Fruit fly (Drosophila melanogaster) whole organism, embryonic: ENCODE results near the gene Bicra.
A peak's percentile ranks its signal among the peaks of the same experiment; 100 is the strongest.

Experiments
- Abd-B ChIP-seq: fragments of 200-800 bp; sonication (Bioruptor generic); optimal IDR thresholded peaks from 2 replicates; lab custom pipeline; 2018; ENCODE audit warnings: missing biosample characterization, mild to moderate bottlenecking, missing genetic modification characterization, moderate library complexity
- Antp ChIP-seq: fragments of 200-800 bp; sonication (Bioruptor generic); optimal IDR thresholded peaks from 3 replicates; lab custom pipeline; 2016; ENCODE audit warnings: missing biosample characterization, missing genetic modification characterization
- CG11093 ChIP-seq: fragments of 200-800 bp; sonication (Bioruptor generic); IDR thresholded peaks from 3 replicates; pipeline ENCODE4 v1.3.6; 2022; ENCODE audit warnings: missing biosample characterization, missing genetic modification characterization
- CG11456 ChIP-seq: fragments of 200-800 bp; sonication (Bioruptor generic); IDR thresholded peaks from 3 replicates; pipeline ENCODE4 v1.3.6; 2022; ENCODE audit warnings: missing biosample characterization, missing genetic modification characterization
- CG11723 ChIP-seq: fragments of 200-800 bp; sonication (Bioruptor generic); optimal IDR thresholded peaks from 2 replicates; lab custom pipeline; 2017; ENCODE audit warnings: missing biosample characterization, mild to moderate bottlenecking, missing genetic modification characterization
- CG13296 ChIP-seq: fragments of 200-800 bp; sonication (Bioruptor generic); optimal IDR thresholded peaks from 3 replicates; lab custom pipeline; 2018; ENCODE audit warnings: missing biosample characterization, mild to moderate bottlenecking, missing genetic modification characterization
- CG14965 ChIP-seq: fragments of 200-800 bp; sonication (Bioruptor generic); optimal IDR thresholded peaks from 2 replicates; lab custom pipeline; 2016; ENCODE audit warnings: missing biosample characterization, missing genetic modification characterization, borderline replicate concordance
- CG17328 ChIP-seq: fragments of 200-800 bp; sonication (Bioruptor generic); IDR thresholded peaks from 2 replicates; pipeline ENCODE4 v1.3.6; 2022; ENCODE audit warnings: missing biosample characterization, missing genetic modification characterization
- CG17612 ChIP-seq: fragments of 200-800 bp; sonication (Bioruptor generic); IDR thresholded peaks from 2 replicates; pipeline ENCODE4 v1.3.6; 2022; ENCODE audit warnings: missing biosample characterization, missing genetic modification characterization
- CG18011 ChIP-seq: fragments of 200-800 bp; sonication (Bioruptor generic); optimal IDR thresholded peaks from 2 replicates; lab custom pipeline; 2017; ENCODE audit warnings: missing biosample characterization, missing genetic modification characterization, mild to moderate bottlenecking, moderate library complexity, missing genotype
- CG18619 ChIP-seq: fragments of 200-800 bp; sonication (Bioruptor generic); optimal IDR thresholded peaks from 3 replicates; lab custom pipeline; 2017; ENCODE audit warnings: missing biosample characterization, mild to moderate bottlenecking, missing genetic modification characterization
- CG2889 ChIP-seq: fragments of 200-800 bp; sonication (Bioruptor generic); IDR thresholded peaks from 3 replicates; pipeline ENCODE4 v1.3.6; 2022; ENCODE audit warnings: missing biosample characterization, missing genetic modification characterization
- CG34376 ChIP-seq: fragments of 200-800 bp; sonication (Bioruptor generic); optimal IDR thresholded peaks from 2 replicates; lab custom pipeline; 2018; ENCODE audit warnings: missing biosample characterization, mild to moderate bottlenecking, missing genetic modification characterization
- CG34422 ChIP-seq: fragments of 200-800 bp; sonication (Bioruptor generic); IDR thresholded peaks from 3 replicates; pipeline ENCODE4 v1.3.6; 2022; ENCODE audit warnings: missing biosample characterization, missing genetic modification characterization
- CG3995 ChIP-seq: fragments of 200-800 bp; sonication (Bioruptor generic); optimal IDR thresholded peaks from 3 replicates; lab custom pipeline; 2016; ENCODE audit warnings: missing biosample characterization, missing genetic modification characterization
- CG4328 ChIP-seq: fragments of 200-800 bp; sonication (Bioruptor generic); optimal IDR thresholded peaks from 3 replicates; lab custom pipeline; 2017; ENCODE audit warnings: missing biosample characterization, missing genetic modification reagents, missing genetic modification characterization
- CG5953 ChIP-seq: fragments of 200-800 bp; sonication (Bioruptor generic); IDR thresholded peaks from 2 replicates; pipeline ENCODE4 v1.3.6; 2022; ENCODE audit warnings: missing biosample characterization, missing genetic modification characterization
- CG6254 ChIP-seq: fragments of 200-800 bp; sonication (Bioruptor generic); optimal IDR thresholded peaks from 3 replicates; lab custom pipeline; 2017; ENCODE audit warnings: mild to moderate bottlenecking, missing biosample characterization, missing genetic modification reagents, missing genetic modification characterization
- CG6654 ChIP-seq: fragments of 200-800 bp; sonication (Bioruptor generic); optimal IDR thresholded peaks from 2 replicates; lab custom pipeline; 2017; ENCODE audit warnings: missing biosample characterization, mild to moderate bottlenecking, missing genetic modification characterization
- CG8388 ChIP-seq: fragments of 200-800 bp; sonication (Bioruptor generic); optimal IDR thresholded peaks from 2 replicates; lab custom pipeline; 2019; ENCODE audit warnings: missing biosample characterization, mild to moderate bottlenecking, missing genetic modification characterization, moderate library complexity
- CG9437 ChIP-seq: fragments of 200-800 bp; sonication (Bioruptor generic); optimal IDR thresholded peaks from 2 replicates; lab custom pipeline; 2018; ENCODE audit warnings: missing biosample characterization, mild to moderate bottlenecking, missing genetic modification characterization
- Dbx ChIP-seq: fragments of 200-800 bp; sonication (Bioruptor generic); IDR thresholded peaks from 3 replicates; pipeline ENCODE4 v1.3.6; 2022; ENCODE audit warnings: missing biosample characterization, missing genetic modification characterization
- HLH54F ChIP-seq: fragments of 200-800 bp; sonication (Bioruptor generic); optimal IDR thresholded peaks from 3 replicates; lab custom pipeline; 2016; ENCODE audit warnings: missing biosample characterization, missing genetic modification characterization
- Hr39 ChIP-seq: fragments of >200 bp; optimal IDR thresholded peaks from 2 replicates; lab custom pipeline; 2017
- Hsf ChIP-seq: fragments of 200-800 bp; sonication (Bioruptor generic); optimal IDR thresholded peaks from 3 replicates; lab custom pipeline; 2016; ENCODE audit warnings: missing biosample characterization, missing genetic modification characterization
- Med ChIP-seq: fragments of 200-800 bp; sonication (Bioruptor generic); peaks from one replicate; lab custom pipeline; 2016; ENCODE audit warnings: missing biosample characterization, missing genetic modification characterization, mild to moderate bottlenecking, inconsistent platforms, moderate library complexity
- Nf-YA ChIP-seq: fragments of 200-800 bp; sonication (Bioruptor generic); IDR thresholded peaks from 2 replicates; pipeline ENCODE4 v1.3.6; 2022; ENCODE audit warnings: missing biosample characterization, missing genetic modification characterization
- Rx ChIP-seq: fragments of 200-800 bp; sonication (Bioruptor generic); IDR thresholded peaks from 2 replicates; pipeline ENCODE4 v1.3.6; 2022; ENCODE audit warnings: missing biosample characterization, missing genetic modification characterization
- Side ChIP-seq: fragments of 200-800 bp; sonication (Bioruptor generic); optimal IDR thresholded peaks from 2 replicates; lab custom pipeline; 2016; ENCODE audit warnings: missing biosample characterization, missing genetic modification characterization
- Stat92E ChIP-seq, 3 experiments: fragments of >200 bp in 2 of 3; fragments of 200-800 bp in 1 of 3; sonication (Bioruptor generic) in 1 of 3; optimal IDR thresholded peaks; 2 replicates each; lab custom pipeline; 2017 to 2019; ENCODE audit warnings: missing biosample characterization in 3 of 3, missing genetic modification characterization in 3 of 3, mild to moderate bottlenecking in 1 of 3, moderate library complexity in 1 of 3
- bigmax ChIP-seq: fragments of 200-800 bp; sonication (Bioruptor generic); optimal IDR thresholded peaks from 2 replicates; lab custom pipeline; 2018; ENCODE audit warnings: missing biosample characterization, mild to moderate bottlenecking, missing genetic modification characterization
- crc ChIP-seq: fragments of 200-800 bp; sonication (Bioruptor generic); optimal IDR thresholded peaks from 2 replicates; lab custom pipeline; 2016; ENCODE audit warnings: missing biosample characterization, missing genetic modification characterization
- da ChIP-seq: fragments of 200-800 bp; sonication (Bioruptor generic); optimal IDR thresholded peaks from 2 replicates; lab custom pipeline; 2016; ENCODE audit warnings: missing biosample characterization, missing genetic modification characterization
- disco-r ChIP-seq: fragments of 200-800 bp; sonication (Bioruptor generic); optimal IDR thresholded peaks from 2 replicates; lab custom pipeline; 2016; ENCODE audit warnings: missing biosample characterization, missing genetic modification characterization
- gce ChIP-seq: fragments of 200-800 bp; sonication (Bioruptor generic); IDR thresholded peaks from 3 replicates; pipeline ENCODE4 v1.3.6; 2022; ENCODE audit warnings: missing biosample characterization, missing genetic modification characterization
- gcm ChIP-seq: fragments of 200-800 bp; sonication (Bioruptor generic); optimal IDR thresholded peaks from 2 replicates; lab custom pipeline; 2019; ENCODE audit warnings: missing biosample characterization, mild to moderate bottlenecking, missing genetic modification characterization, moderate library complexity
- gcm2 ChIP-seq: fragments of 200-800 bp; sonication (Bioruptor generic); optimal IDR thresholded peaks from 2 replicates; lab custom pipeline; 2016; ENCODE audit warnings: missing biosample characterization, missing genetic modification characterization
- her ChIP-seq: fragments of 200-800 bp; sonication (Bioruptor generic); optimal IDR thresholded peaks from 2 replicates; lab custom pipeline; 2016; ENCODE audit warnings: missing biosample characterization, missing genetic modification characterization
- klu ChIP-seq: fragments of 200-800 bp; sonication (Bioruptor generic); IDR thresholded peaks from 2 replicates; pipeline ENCODE4 v1.3.6; 2022; ENCODE audit warnings: missing biosample characterization, missing genetic modification characterization
- lola ChIP-seq, 3 experiments: fragments of >200 bp in 2 of 3; fragments of 200-800 bp in 1 of 3; sonication (Bioruptor generic) in 1 of 3; optimal IDR thresholded peaks; 2 replicates each; lab custom pipeline; 2017 to 2019; ENCODE audit warnings: missing biosample characterization in 3 of 3, missing genetic modification characterization in 3 of 3, mild to moderate bottlenecking in 1 of 3, moderate library complexity in 1 of 3
- luna ChIP-seq: fragments of 200-800 bp; sonication (Bioruptor generic); optimal IDR thresholded peaks from 2 replicates; lab custom pipeline; 2016; ENCODE audit warnings: missing biosample characterization, missing genetic modification characterization
- mam ChIP-seq: fragments of 200-800 bp; sonication (Bioruptor generic); optimal IDR thresholded peaks from 3 replicates; lab custom pipeline; 2016; ENCODE audit warnings: missing biosample characterization, missing genetic modification characterization
- pros ChIP-seq: fragments of 200-800 bp; sonication (Bioruptor generic); optimal IDR thresholded peaks from 3 replicates; lab custom pipeline; 2019; ENCODE audit warnings: missing biosample characterization, mild to moderate bottlenecking, missing genetic modification characterization, moderate library complexity
- psq ChIP-seq: fragments of 200-800 bp; sonication (Bioruptor generic); optimal IDR thresholded peaks from 2 replicates; lab custom pipeline; 2017; ENCODE audit warnings: missing biosample characterization, missing genetic modification characterization
- sim ChIP-seq: fragments of 200-800 bp; sonication (Bioruptor generic); IDR thresholded peaks from 2 replicates; pipeline ENCODE4 v1.3.6; 2022; ENCODE audit warnings: missing biosample characterization, missing genetic modification characterization
- so ChIP-seq: fragments of 200-800 bp; sonication (Bioruptor generic); IDR thresholded peaks from 3 replicates; pipeline ENCODE4 v1.3.6; 2022; ENCODE audit warnings: missing biosample characterization, missing genetic modification characterization
- stc ChIP-seq: fragments of 200-800 bp; sonication (Bioruptor generic); IDR thresholded peaks from 2 replicates; pipeline ENCODE4 v1.3.6; 2022; ENCODE audit warnings: missing biosample characterization, missing genetic modification characterization
- sug ChIP-seq: fragments of 200-800 bp; optimal IDR thresholded peaks from 2 replicates; lab custom pipeline; 2019; ENCODE audit warnings: missing biosample characterization, mild to moderate bottlenecking, missing genetic modification characterization, moderate library complexity
- trem ChIP-seq: fragments of 200-800 bp; optimal IDR thresholded peaks from 3 replicates; lab custom pipeline; 2019; ENCODE audit warnings: missing biosample characterization, mild to moderate bottlenecking, missing genetic modification characterization, moderate library complexity
- wor ChIP-seq: fragments of 200-800 bp; sonication (Bioruptor generic); IDR thresholded peaks from 2 replicates; pipeline ENCODE4 v1.3.6; 2022; ENCODE audit warnings: missing biosample characterization, missing genetic modification characterization

The Bicra gene

DNA sequence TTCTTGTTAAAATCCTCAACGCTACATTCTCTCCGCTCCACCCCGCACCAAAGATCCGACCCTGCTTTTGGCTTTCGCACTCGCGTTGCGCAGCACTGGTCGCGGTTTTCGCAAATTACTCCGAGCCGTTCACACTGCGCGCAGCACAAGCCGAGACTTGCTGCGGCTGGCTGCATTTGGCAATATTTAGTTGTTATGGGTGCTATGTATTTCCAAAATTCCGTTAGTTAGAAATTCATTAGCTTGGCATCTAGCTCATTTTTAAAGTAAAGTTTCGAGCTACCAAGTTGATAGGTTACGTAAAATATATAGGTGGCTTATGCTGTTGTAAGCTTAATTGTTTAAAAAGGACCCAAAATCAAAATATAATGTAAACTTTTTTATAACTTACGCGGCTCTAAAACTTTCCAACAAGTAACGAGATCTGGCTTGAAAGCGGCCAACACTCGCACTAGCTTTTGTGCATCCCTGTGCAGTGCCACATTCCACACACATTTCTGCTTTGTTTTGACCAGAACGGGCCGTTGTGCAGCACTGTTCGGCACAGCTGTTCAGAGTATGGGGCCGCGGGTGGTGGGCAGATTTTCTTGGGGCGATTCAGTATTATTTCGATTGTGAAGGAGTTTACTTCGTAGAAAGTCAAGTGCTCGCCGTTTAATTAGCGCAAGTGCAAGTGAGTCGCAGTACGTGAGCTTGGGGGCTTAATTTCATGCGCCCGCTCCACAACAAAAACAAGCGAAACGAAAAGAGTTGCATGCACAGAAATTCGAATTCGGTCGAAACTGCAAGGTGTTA lies 60.2 kb downstream of the Bicra start, which contains the start of the genes yem and Ctl2 (continued):
- TF ChIP-seq her (GFP tag; lab: Kevin White, UChicago) = peak; percentile 45
- TF ChIP-seq Hsf (GFP tag; lab: Kevin White, UChicago) = peak; percentile 85
- peak; percentile 42 for TF ChIP-seq CG14965 (GFP tag; lab: Kevin White, UChicago)
- peak; percentile 56 for TF ChIP-seq disco-r
- TF ChIP-seq trem (tag; lab: Kevin White, UChicago) = peak; percentile 48
- TF ChIP-seq sug = peak; percentile 76
- TF ChIP-seq Rx (GFP tag; lab: Robert Waterston, UW) = peak; percentile 18
- TF ChIP-seq CG11456 (GFP tag; lab: Robert Waterston, UW) = peak; percentile 81
- TF ChIP-seq gce (GFP tag; lab: Robert Waterston, UW) = peak; percentile 29; the same call in 1 of the 3 replicates
- TF ChIP-seq CG6254 (GFP tag; lab: Kevin White, UChicago) = no peak
- TF ChIP-seq CG11093 (GFP tag; lab: Robert Waterston, UW) = no peak; the same call in 2 of the 3 replicates
- TF ChIP-seq Side (GFP tag; lab: Kevin White, UChicago) = peak; percentile 77
- TF ChIP-seq gcm (GFP tag; lab: Kevin White, UChicago) = no peak
- peak; percentile 18 for TF ChIP-seq CG17328 (GFP tag; lab: Robert Waterston, UW)
- peak; percentile 83 for TF ChIP-seq mam (GFP tag; lab: Kevin White, UChicago)
- TF ChIP-seq gcm2 (GFP tag; lab: Kevin White, UChicago) = peak; percentile 46
- no peak for TF ChIP-seq stc
- TF ChIP-seq Dbx (GFP tag; lab: Robert Waterston, UW) = peak; percentile 78; the same call in 1 of the 3 replicates
- no peak for TF ChIP-seq Nf-YA (GFP tag; lab: Robert Waterston, UW)
- TF ChIP-seq Antp (GFP tag; lab: Kevin White, UChicago) = peak; percentile 70
- TF ChIP-seq CG18011 = peak; percentile 32
- TF ChIP-seq CG5953 (GFP tag; lab: Robert Waterston, UW) = no peak
- TF ChIP-seq CG6654 = peak; percentile 36
- peak; percentile 68 for TF ChIP-seq CG34422 (GFP tag; lab: Robert Waterston, UW)
- TF ChIP-seq pros = no peak
- peak; percentile 95 for TF ChIP-seq CG3995
- peak; percentile 67 for TF ChIP-seq crc
- peak; percentile 79 for TF ChIP-seq CG18619 (GFP tag; lab: Kevin White, UChicago)
- no peak for TF ChIP-seq bigmax (GFP tag; lab: Kevin White, UChicago)
- peak; percentile 32; the same call in 1 of the 2 replicates for TF ChIP-seq CG17612
- TF ChIP-seq Hr39 (lab: Kevin White, UChicago) = peak; percentile 75
- TF ChIP-seq CG13296 (GFP tag; lab: Kevin White, UChicago) = peak; percentile 17
- peak; percentile 53 for TF ChIP-seq psq (GFP tag; lab: Kevin White, UChicago)
- peak; percentile 93 for TF ChIP-seq Med (GFP tag; lab: Kevin White, UChicago)
- peak; percentile 38; the same call in 1 of the 3 replicates for TF ChIP-seq so (GFP tag; lab: Robert Waterston, UW)
- TF ChIP-seq CG2889 (GFP tag; lab: Robert Waterston, UW) = no peak; the same call in 2 of the 3 replicates
- TF ChIP-seq luna (GFP tag; lab: Kevin White, UChicago) = peak; percentile 31
- peak; percentile 67 for TF ChIP-seq klu
- peak; percentile 47; the same call in 1 of the 2 replicates for TF ChIP-seq wor (GFP tag; lab: Robert Waterston, UW)
- peak in 1 of 3 experiments; percentile 69 for TF ChIP-seq lola (GFP tag; optimal IDR thresholded peaks at IDR 0.05; lab: Kevin White, UChicago)
- no peak for TF ChIP-seq Stat92E (GFP tag; optimal IDR thresholded peaks at IDR 0.05; lab: Kevin White, UChicago)
- peak; percentile 49 for TF ChIP-seq CG34376
- TF ChIP-seq sim (GFP tag; lab: Robert Waterston, UW) = no peak
- peak; percentile 19 for TF ChIP-seq CG11723 (GFP tag; lab: Kevin White, UChicago)
- TF ChIP-seq CG4328 = peak; percentile 41
- TF ChIP-seq Abd-B (GFP tag; lab: Kevin White, UChicago) = peak; percentile 76
- TF ChIP-seq HLH54F (GFP tag; lab: Kevin White, UChicago) = peak; percentile 93
- peak; percentile 65 for TF ChIP-seq CG9437 (GFP tag; lab: Kevin White, UChicago)
- TF ChIP-seq da (GFP tag; lab: Kevin White, UChicago) = peak; percentile 67
- TF ChIP-seq CG8388 (GFP tag; lab: Kevin White, UChicago) = peak; percentile 41
